Worm (Caenorhabditis elegans) whole organism, L3 larva: ENCODE data around the gene F43C1.7.

ENCODE experiments used
- R02D3.7 ChIP-seq: fragments of 150-350 bp; optimal IDR thresholded peaks from 2 replicates; lab custom pipeline; 2014; ENCODE audit warnings: missing biosample characterization, missing genetic modification characterization
- ZK546.5 ChIP-seq: sonication (generic microtip); optimal IDR thresholded peaks from 2 replicates; lab custom pipeline; 2017; ENCODE audit warnings: missing biosample characterization, missing genetic modification characterization
- aly-2 ChIP-seq: fragments of 150-350 bp; optimal IDR thresholded peaks from 2 replicates; lab custom pipeline; 2014; ENCODE audit warnings: missing biosample characterization, missing genetic modification characterization
- ama-1 ChIP-seq: fragments of 150-350 bp; optimal IDR thresholded peaks from 2 replicates; lab custom pipeline; 2018
- ceh-16 ChIP-seq: sonication (generic microtip); optimal IDR thresholded peaks from 2 replicates; lab custom pipeline; 2017; ENCODE audit warnings: missing biosample characterization, missing genetic modification characterization
- ceh-28 ChIP-seq: fragments of 150-350 bp; optimal IDR thresholded peaks from 2 replicates; lab custom pipeline; 2014; ENCODE audit warnings: missing biosample characterization, missing genetic modification reagents, missing genetic modification characterization
- ceh-82 ChIP-seq: fragments of 150-350 bp; optimal IDR thresholded peaks from 2 replicates; lab custom pipeline; 2014; ENCODE audit warnings: missing biosample characterization, missing genetic modification characterization
- ceh-9 ChIP-seq: sonication (generic microtip); optimal IDR thresholded peaks from 2 replicates; lab custom pipeline; 2018; ENCODE audit warnings: missing biosample characterization, missing genetic modification characterization
- daf-12 ChIP-seq: fragments of 150-350 bp; optimal IDR thresholded peaks from 2 replicates; lab custom pipeline; 2014; ENCODE audit warnings: missing biosample characterization, missing genetic modification reagents, missing genetic modification characterization
- egl-27 ChIP-seq: sonication (generic microtip); optimal IDR thresholded peaks from 4 replicates; lab custom pipeline; 2017; ENCODE audit warnings: missing biosample characterization, missing genetic modification reagents, missing genetic modification characterization
- egl-5 ChIP-seq: fragments of 150-350 bp; optimal IDR thresholded peaks from 2 replicates; lab custom pipeline; 2017; ENCODE audit warnings: missing biosample characterization, missing genetic modification reagents, missing genetic modification characterization, inconsistent platforms
- elt-1 ChIP-seq: fragments of 150-350 bp; optimal IDR thresholded peaks from 2 replicates; lab custom pipeline; 2014; ENCODE audit warnings: missing biosample characterization, missing genetic modification characterization
- elt-2 ChIP-seq: sonication (generic microtip); optimal IDR thresholded peaks from 2 replicates; lab custom pipeline; 2016; ENCODE audit warnings: missing genetic modification reagents, mild to moderate bottlenecking, missing genetic modification characterization, missing compliant biosample characterization
- elt-3 ChIP-seq, 3 experiments: fragments of 150-350 bp in 1 of 3; sonication (generic microtip) in 2 of 3; optimal IDR thresholded peaks; 2 replicates in 2 of 3; 4 replicates in 1 of 3; lab custom pipeline; 2014 to 2017; ENCODE audit warnings: missing biosample characterization in 3 of 3, missing genetic modification characterization in 3 of 3
- eor-1 ChIP-seq, 2 experiments: fragments of 150-350 bp; optimal IDR thresholded peaks; 2 replicates each; lab custom pipeline; 2014 to 2018; ENCODE audit warnings: missing biosample characterization in 2 of 2, missing genetic modification characterization in 2 of 2
- fkh-10 ChIP-seq: sonication (generic microtip); optimal IDR thresholded peaks from 2 replicates; lab custom pipeline; 2017; ENCODE audit warnings: missing biosample characterization, missing genetic modification reagents, missing genetic modification characterization
- fkh-2 ChIP-seq: fragments of 150-350 bp; optimal IDR thresholded peaks from 2 replicates; lab custom pipeline; 2014; ENCODE audit warnings: missing biosample characterization, missing genetic modification reagents, missing genetic modification characterization
- fos-1 ChIP-seq: fragments of 150-350 bp; optimal IDR thresholded peaks from 2 replicates; lab custom pipeline; 2014; ENCODE audit warnings: missing biosample characterization, missing genetic modification characterization
- hmg-11 ChIP-seq: sonication (generic microtip); optimal IDR thresholded peaks from 2 replicates; lab custom pipeline; 2016; ENCODE audit warnings: missing genetic modification characterization, missing compliant biosample characterization
- jun-1 ChIP-seq: fragments of 150-350 bp; optimal IDR thresholded peaks from 2 replicates; lab custom pipeline; 2014; ENCODE audit warnings: missing biosample characterization, missing genetic modification reagents, missing genetic modification characterization
- lin-39 ChIP-seq: fragments of 150-350 bp; optimal IDR thresholded peaks from 2 replicates; lab custom pipeline; 2018; ENCODE audit warnings: missing biosample characterization, missing genetic modification reagents, missing genetic modification characterization
- lsy-12 ChIP-seq: sonication (generic microtip); optimal IDR thresholded peaks from 2 replicates; lab custom pipeline; 2016; ENCODE audit warnings: mild to moderate bottlenecking, missing genetic modification characterization, missing compliant biosample characterization
- mml-1 ChIP-seq: fragments of 150-350 bp; sonication (generic microtip); optimal IDR thresholded peaks from 3 replicates; lab custom pipeline; 2014; ENCODE audit warnings: missing biosample characterization, missing genetic modification characterization
- nfya-1 ChIP-seq: sonication (generic microtip); optimal IDR thresholded peaks from 2 replicates; lab custom pipeline; 2017; ENCODE audit warnings: missing genetic modification characterization, mild to moderate bottlenecking, missing compliant biosample characterization, antibody characterized with exemption, moderate library complexity; ENCODE audit not compliant: insufficient read depth
- nhr-11 ChIP-seq: fragments of 150-350 bp; optimal IDR thresholded peaks from 2 replicates; lab custom pipeline; 2014; ENCODE audit warnings: missing biosample characterization, missing genetic modification characterization
- nhr-12 ChIP-seq: fragments of 150-350 bp; optimal IDR thresholded peaks from 2 replicates; lab custom pipeline; 2014; ENCODE audit warnings: missing biosample characterization, missing genetic modification characterization
- nhr-23 ChIP-seq: fragments of 150-350 bp; optimal IDR thresholded peaks from 2 replicates; lab custom pipeline; 2014; ENCODE audit warnings: missing biosample characterization, missing genetic modification reagents, missing genetic modification characterization
- nhr-237 ChIP-seq: fragments of 150-350 bp; optimal IDR thresholded peaks from 2 replicates; lab custom pipeline; 2014; ENCODE audit warnings: missing biosample characterization, missing genetic modification characterization
- nhr-25 ChIP-seq: sonication (generic microtip); optimal IDR thresholded peaks from 2 replicates; lab custom pipeline; 2017; ENCODE audit warnings: missing biosample characterization, missing genetic modification characterization
- nhr-28 ChIP-seq: fragments of 150-350 bp; optimal IDR thresholded peaks from 2 replicates; lab custom pipeline; 2014; ENCODE audit warnings: missing biosample characterization, missing genetic modification characterization
- nhr-43 ChIP-seq: sonication (generic microtip); optimal IDR thresholded peaks from 2 replicates; lab custom pipeline; 2016; ENCODE audit warnings: mild to moderate bottlenecking, missing genetic modification characterization, missing compliant biosample characterization; ENCODE audit not compliant: poor library complexity, severe bottlenecking
- nhr-67 ChIP-seq: fragments of 150-350 bp; optimal IDR thresholded peaks from 2 replicates; lab custom pipeline; 2014; ENCODE audit warnings: missing biosample characterization, missing genetic modification characterization
- nhr-77 ChIP-seq: fragments of 150-350 bp; optimal IDR thresholded peaks from 2 replicates; lab custom pipeline; 2014; ENCODE audit warnings: missing biosample characterization, missing genetic modification characterization
- pha-4 ChIP-seq: fragments of 150-350 bp; optimal IDR thresholded peaks from 2 replicates; lab custom pipeline; 2014; ENCODE audit warnings: missing biosample characterization, missing genetic modification reagents, missing genetic modification characterization
- pqm-1 ChIP-seq: fragments of 150-350 bp; optimal IDR thresholded peaks from 2 replicates; lab custom pipeline; 2017; ENCODE audit warnings: missing biosample characterization, missing genetic modification characterization, inconsistent platforms
- sea-2 ChIP-seq: fragments of 150-350 bp; sonication (generic microtip); optimal IDR thresholded peaks from 4 replicates; lab custom pipeline; 2014; ENCODE audit warnings: missing biosample characterization, missing genetic modification reagents, missing genetic modification characterization
- skn-1 ChIP-seq: fragments of 150-350 bp; optimal IDR thresholded peaks from 2 replicates; lab custom pipeline; 2014; ENCODE audit warnings: missing biosample characterization, missing genetic modification characterization
- snpc-4 ChIP-seq: fragments of 150-350 bp; optimal IDR thresholded peaks from 2 replicates; lab custom pipeline; 2014; ENCODE audit warnings: missing biosample characterization, missing genetic modification characterization
- tbx-2 ChIP-seq: sonication (generic microtip); optimal IDR thresholded peaks from 2 replicates; lab custom pipeline; 2016; ENCODE audit warnings: mild to moderate bottlenecking, missing genetic modification characterization, missing compliant biosample characterization
- unc-39 ChIP-seq: sonication (generic microtip); optimal IDR thresholded peaks from 4 replicates; lab custom pipeline; 2017; ENCODE audit warnings: missing biosample characterization, missing genetic modification characterization
- zag-1 ChIP-seq: fragments of 150-350 bp; optimal IDR thresholded peaks from 2 replicates; lab custom pipeline; 2014; ENCODE audit warnings: missing biosample characterization, missing genetic modification characterization
- ztf-11 ChIP-seq: fragments of 150-350 bp; optimal IDR thresholded peaks from 2 replicates; lab custom pipeline; 2014; ENCODE audit warnings: missing biosample characterization, missing genetic modification characterization
- ztf-4 ChIP-seq: fragments of 150-350 bp; optimal IDR thresholded peaks from 2 replicates; lab custom pipeline; 2014; ENCODE audit warnings: missing biosample characterization, missing genetic modification characterization

F43C1.7 gene

DNA sequence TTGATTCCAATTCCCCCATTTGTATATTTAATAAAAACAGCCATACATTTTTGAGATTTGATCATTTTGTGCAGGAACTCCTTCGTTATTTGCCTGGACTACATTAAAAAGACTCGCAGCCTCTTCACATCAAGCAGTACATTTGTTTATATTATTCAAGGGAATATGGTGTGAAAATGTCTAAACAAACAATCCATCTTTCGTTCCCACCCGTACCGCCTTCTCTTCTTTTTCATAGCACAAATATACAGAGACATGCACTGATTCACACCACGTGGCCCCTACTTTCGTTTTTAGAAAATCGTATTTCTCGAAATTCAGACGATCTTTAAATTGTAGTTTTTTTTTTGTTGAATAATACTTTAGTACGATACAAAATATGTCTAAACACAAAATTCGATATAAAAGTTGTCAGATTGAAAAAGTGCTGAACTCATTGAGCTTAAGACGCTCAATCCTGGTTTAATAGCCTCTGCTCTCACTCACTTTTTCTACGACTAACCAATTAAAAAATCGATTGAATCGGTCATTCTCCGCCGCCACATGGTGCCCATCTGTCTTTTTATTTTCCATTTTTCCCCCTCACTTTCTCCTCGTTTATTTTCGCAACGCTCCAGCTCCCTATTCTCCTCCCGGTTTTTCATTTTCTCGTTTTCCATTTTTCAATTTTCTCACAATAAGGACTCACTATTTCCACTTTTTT, 46.9 kb downstream of the F43C1.7 start:
- TF ChIP-seq nfya-1 (tag; lab: Kevin White, UChicago) (peak; percentile 56), ztf-4 (tag; lab: Kevin White, UChicago) (peak; percentile 60), zag-1 (tag; lab: Kevin White, UChicago) (no peak), nhr-12 (tag; lab: Kevin White, UChicago) (no peak), daf-12 (tag; lab: Kevin White, UChicago) (peak; percentile 49), nhr-77 (tag; lab: Kevin White, UChicago) (peak; percentile 46), egl-27 (tag; lab: Kevin White, UChicago) (no peak), sea-2 (GFP tag; lab: Kevin White, UChicago) (no peak), elt-2 (tag; lab: Kevin White, UChicago) (peak; percentile 58), egl-5 (tag; lab: Kevin White, UChicago) (no peak), tbx-2 (peak; percentile 87), nhr-25 (tag; lab: Kevin White, UChicago) (peak; percentile 38), pha-4 (tag; lab: Kevin White, UChicago) (peak; percentile 36), snpc-4 (no peak), hmg-11 (tag; lab: Kevin White, UChicago) (peak; percentile 47), nhr-23 (peak; percentile 60), pqm-1 (peak; percentile 30), ceh-82 (tag; lab: Kevin White, UChicago) (peak; percentile 46), jun-1 (peak; percentile 34), ceh-28 (peak; percentile 56), ama-1 (lab: Kevin White, UChicago) (peak; percentile 95), aly-2 (tag; lab: Kevin White, UChicago) (peak; percentile 33), lsy-12 (tag; lab: Kevin White, UChicago) (peak; percentile 74), R02D3.7 (tag; lab: Kevin White, UChicago) (peak; percentile 31), nhr-67 (tag; lab: Kevin White, UChicago) (no peak), nhr-43 (tag; lab: Kevin White, UChicago) (peak; percentile 84), nhr-11 (tag; lab: Kevin White, UChicago) (no peak)

DNA sequence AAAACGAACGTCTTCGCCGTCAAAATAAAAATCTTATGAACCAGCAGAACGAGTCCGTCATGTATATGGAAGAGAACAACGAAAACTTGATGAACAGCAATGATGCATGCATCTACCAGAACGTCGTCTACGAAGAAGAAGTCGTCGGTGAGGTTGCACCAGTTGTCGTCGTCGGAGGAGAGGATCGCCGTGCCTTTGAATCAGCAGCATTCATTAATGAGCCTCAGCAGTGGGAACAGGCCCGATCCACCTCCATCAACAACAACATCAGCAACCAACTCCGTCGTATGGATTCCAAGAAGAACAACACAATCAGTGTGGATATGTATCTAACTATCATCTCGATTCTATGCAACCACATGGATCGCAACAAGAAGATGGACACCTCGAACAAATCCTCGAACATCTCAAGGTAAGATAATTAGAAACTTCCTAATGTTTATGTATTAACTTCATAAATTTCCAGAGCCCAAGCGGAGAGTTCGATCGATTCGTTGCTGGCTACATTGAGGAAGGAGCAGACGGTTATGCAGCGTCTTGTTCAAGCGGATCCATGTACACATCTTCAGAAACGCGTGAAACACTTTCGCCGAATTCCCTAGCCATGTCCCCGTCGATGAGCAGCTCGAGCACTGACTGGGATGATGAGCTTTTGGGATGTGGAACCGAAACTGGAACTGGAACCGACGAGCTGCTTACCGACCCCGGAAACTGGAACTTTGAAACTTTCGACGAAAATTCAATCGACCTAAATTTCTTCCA, 47.8 kb downstream of the F43C1.7 start:
- TF ChIP-seq nhr-43 (tag; lab: Kevin White, UChicago): no peak
- peak; percentile 1 for TF ChIP-seq nhr-23
- peak; percentile 52 for TF ChIP-seq ama-1 (lab: Kevin White, UChicago)

DNA sequence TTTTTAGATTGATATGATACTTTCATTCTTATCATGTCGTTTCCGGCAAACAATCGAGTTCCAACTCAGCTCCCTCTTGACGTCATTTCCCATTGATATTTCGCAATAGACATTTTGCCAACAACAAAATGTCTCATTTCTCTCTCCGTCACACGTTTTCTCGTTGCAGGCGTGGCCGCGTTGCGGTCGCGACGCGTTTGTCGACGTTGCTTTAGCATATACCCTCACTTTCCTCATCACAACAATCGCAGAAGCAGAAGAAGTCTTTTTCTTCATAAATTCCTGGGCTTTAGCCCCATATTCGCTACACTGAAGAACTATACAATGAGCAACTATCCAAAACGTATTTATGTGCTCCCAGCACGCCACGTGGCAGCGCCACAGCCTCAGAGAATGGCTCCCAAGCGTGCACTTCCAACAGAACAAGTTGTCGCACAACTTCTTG, 48.7 kb downstream of the F43C1.7 start, which contains the start of gene xbp-1:
TSS of gene xbp-1 (plus strand) at position 151 of the 445 bp plus-strand sequence.
- TF ChIP-seq ztf-4 (tag; lab: Kevin White, UChicago): no peak
- TF ChIP-seq fkh-2 (tag; lab: Kevin White, UChicago): no peak
- peak; percentile 73 for TF ChIP-seq nhr-11 (tag; lab: Kevin White, UChicago)
- TF ChIP-seq elt-1 (tag; lab: Kevin White, UChicago): no peak
- peak in 2 of 3 experiments; percentile 35 to 41 for TF ChIP-seq elt-3 (tag; optimal IDR thresholded peaks at IDR 0.05; lab: Kevin White, UChicago)
- peak; percentile 75 for TF ChIP-seq sea-2 (GFP tag; lab: Kevin White, UChicago)
- peak; percentile 86 for TF ChIP-seq egl-27 (tag; lab: Kevin White, UChicago)
- TF ChIP-seq nhr-43 (tag; lab: Kevin White, UChicago): peak; percentile 39
- TF ChIP-seq snpc-4: peak; percentile 76
- no peak for TF ChIP-seq ceh-9 (tag; lab: Kevin White, UChicago)
- no peak for TF ChIP-seq nhr-77 (tag; lab: Kevin White, UChicago)
- TF ChIP-seq nhr-237: no peak
- TF ChIP-seq nhr-28 (tag; lab: Kevin White, UChicago): no peak
- TF ChIP-seq daf-12 (tag; lab: Kevin White, UChicago): no peak
- TF ChIP-seq mml-1 (tag; lab: Kevin White, UChicago): no peak
- no peak for TF ChIP-seq nhr-67 (tag; lab: Kevin White, UChicago)
- TF ChIP-seq fos-1 (tag; lab: Kevin White, UChicago): peak; percentile 85
- TF ChIP-seq skn-1 (tag; lab: Kevin White, UChicago): peak; percentile 88
- peak; percentile 97 for TF ChIP-seq pqm-1
- peak; percentile 80 for TF ChIP-seq hmg-11 (tag; lab: Kevin White, UChicago)
- TF ChIP-seq pha-4 (tag; lab: Kevin White, UChicago): peak; percentile 95
- TF ChIP-seq lin-39 (tag; lab: Kevin White, UChicago): peak; percentile 94
- TF ChIP-seq ZK546.5 (tag; lab: Kevin White, UChicago): no peak
- TF ChIP-seq unc-39 (tag; lab: Kevin White, UChicago): no peak
- peak; percentile 96 for TF ChIP-seq jun-1
- TF ChIP-seq ztf-11 (tag; lab: Kevin White, UChicago): no peak
- peak; percentile 81 for TF ChIP-seq lsy-12 (tag; lab: Kevin White, UChicago)
- peak; percentile 88 for TF ChIP-seq ama-1 (lab: Kevin White, UChicago)
- peak; percentile 75 for TF ChIP-seq ceh-28
- no peak for TF ChIP-seq zag-1 (tag; lab: Kevin White, UChicago)
- peak; percentile 90 for TF ChIP-seq egl-5 (tag; lab: Kevin White, UChicago)
- TF ChIP-seq nhr-25 (tag; lab: Kevin White, UChicago): peak; percentile 94
- peak; percentile 66 for TF ChIP-seq fkh-10 (GFP tag; lab: Kevin White, UChicago)
- TF ChIP-seq ceh-82 (tag; lab: Kevin White, UChicago): peak; percentile 45
- no peak for TF ChIP-seq ceh-16
- peak; percentile 98 for TF ChIP-seq elt-2 (tag; lab: Kevin White, UChicago)
- TF ChIP-seq eor-1 (tag; optimal IDR thresholded peaks at IDR 0.05; lab: Kevin White, UChicago): no peak
